Fruit fly (Drosophila melanogaster): ENCODE results near the gene CG8043.

Gene CG8043

DNA sequence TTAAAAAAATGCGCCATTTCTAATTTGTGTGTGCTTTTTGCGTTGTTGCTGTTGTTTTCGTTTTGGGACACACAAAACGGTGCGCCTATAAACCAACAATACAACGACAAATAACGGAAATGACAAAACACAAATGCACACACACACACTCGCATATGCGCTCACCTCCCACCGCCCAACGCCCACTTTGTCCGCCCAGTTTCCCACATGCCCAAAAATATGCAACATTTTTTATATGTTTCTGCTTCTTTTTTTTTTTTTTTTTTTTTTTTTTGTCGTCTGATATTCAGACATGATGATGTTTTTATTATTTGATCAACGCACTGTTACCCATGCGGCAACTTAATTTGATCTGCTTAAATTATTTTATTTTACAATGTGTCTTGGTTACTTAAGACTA lies 30.5 kb downstream of the CG8043 start:
- TF ChIP-seq ci (GFP tag; IDR thresholded peaks at IDR 0.05), result peak; percentile 47; the same call in 1 of the 3 replicates
- no peak for TF ChIP-seq zf30C (GFP tag; optimal IDR thresholded peaks at IDR 0.05)
- TF ChIP-seq gem (tag; optimal IDR thresholded peaks at IDR 0.05), result no peak
- TF ChIP-seq CG4328 (GFP tag; optimal IDR thresholded peaks at IDR 0.05), result no peak
- peak; percentile 68 for TF ChIP-seq chn (GFP tag; optimal IDR thresholded peaks at IDR 0.05)
- TF ChIP-seq cg (GFP tag; optimal IDR thresholded peaks at IDR 0.05), result peak; percentile 42
- TF ChIP-seq CG10543 (GFP tag; optimal IDR thresholded peaks at IDR 0.05), result no peak
- TF ChIP-seq CG8944 (GFP tag; optimal IDR thresholded peaks at IDR 0.05), result no peak
- TF ChIP-seq HLH54F (GFP tag; optimal IDR thresholded peaks at IDR 0.05), result no peak
- no peak for TF ChIP-seq CG1529 (GFP tag; optimal IDR thresholded peaks at IDR 0.05)
- TF ChIP-seq CG12155 (GFP tag; optimal IDR thresholded peaks at IDR 0.05), result no peak
- no peak for TF ChIP-seq CG4360 (GFP tag; IDR thresholded peaks at IDR 0.05)
- no peak for TF ChIP-seq Oaz (GFP tag; IDR thresholded peaks at IDR 0.05)
- TF ChIP-seq Hand (GFP tag; optimal IDR thresholded peaks at IDR 0.05), result no peak
- TF ChIP-seq HmgD (GFP tag; optimal IDR thresholded peaks at IDR 0.05), result no peak
- peak; percentile 78 for TF ChIP-seq CG3065 (GFP tag; optimal IDR thresholded peaks at IDR 0.05)
- peak; percentile 81 for TF ChIP-seq CG17359 (tag; optimal IDR thresholded peaks at IDR 0.05)
- TF ChIP-seq Doc2 (GFP tag; IDR thresholded peaks at IDR 0.05), result no peak
- 0 out of 2 replicates have a peak, but pooled peaks have one; percentile 22 for TF ChIP-seq ttk (GFP tag; IDR thresholded peaks at IDR 0.05)
- no peak for TF ChIP-seq ftz-f1 (GFP tag; optimal IDR thresholded peaks at IDR 0.05)
- no peak for TF ChIP-seq vnd (GFP tag; IDR thresholded peaks at IDR 0.05; ENCODE audit: partially characterized antibody)

DNA sequence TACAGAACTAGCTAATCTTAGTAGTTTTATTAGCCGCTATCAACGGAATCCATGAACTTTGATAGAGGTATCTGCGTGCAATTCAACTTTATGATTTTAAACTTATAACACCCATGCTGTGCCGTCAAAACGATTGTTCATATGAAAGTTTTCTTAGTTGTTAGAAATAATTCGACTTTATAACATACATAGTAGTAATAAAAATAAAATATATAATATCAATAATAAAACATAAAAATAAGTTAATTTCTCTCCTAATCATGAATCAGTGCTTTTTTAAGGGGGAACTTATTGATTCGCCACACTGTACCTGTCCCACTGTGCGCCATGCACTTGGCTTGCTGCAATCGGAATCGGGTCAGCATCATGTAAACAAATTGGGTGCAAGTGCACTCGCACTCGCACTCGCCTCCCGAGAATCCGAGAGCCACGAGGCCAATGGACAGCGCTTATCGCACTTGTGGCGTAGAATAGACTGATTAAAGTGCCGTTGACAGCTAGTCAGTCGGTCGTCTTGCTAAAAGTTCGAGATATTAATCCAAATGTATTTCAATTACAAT lies 35.3 kb downstream of the CG8043 start:
- TF ChIP-seq h (optimal IDR thresholded peaks at IDR 0.05), result no peak
- no peak for TF ChIP-seq Sry-δ (GFP tag; optimal IDR thresholded peaks at IDR 0.05)
- no peak for TF ChIP-seq exex (tag; optimal IDR thresholded peaks at IDR 0.05)
- no peak for TF ChIP-seq Neu2 (GFP tag; optimal IDR thresholded peaks at IDR 0.05; ENCODE audit: borderline replicate concordance)
- no peak for TF ChIP-seq hth (optimal IDR thresholded peaks at IDR 0.05)
- no peak for TF ChIP-seq abd-A (tag; optimal IDR thresholded peaks at IDR 0.05)
- no peak for TF ChIP-seq repo (GFP tag; optimal IDR thresholded peaks at IDR 0.05)
- peak; percentile 42 for TF ChIP-seq ttk (GFP tag; IDR thresholded peaks at IDR 0.05)
- TF ChIP-seq CG7745 (tag; optimal IDR thresholded peaks at IDR 0.05), result no peak
- no peak for TF ChIP-seq CG15011 (GFP tag; optimal IDR thresholded peaks at IDR 0.05)
- no peak for TF ChIP-seq CG33557 (GFP tag; optimal IDR thresholded peaks at IDR 0.05)
- TF ChIP-seq hb (GFP tag; IDR thresholded peaks at IDR 0.05; ENCODE audit: partially characterized antibody), result no peak
- no peak for TF ChIP-seq cas (GFP tag; IDR thresholded peaks at IDR 0.05)
- TF ChIP-seq mirr (GFP tag; optimal IDR thresholded peaks at IDR 0.05), result peak; percentile 48
- no peak for TF ChIP-seq ind (GFP tag; optimal IDR thresholded peaks at IDR 0.05)
- no peak for TF ChIP-seq Ssrp (tag; optimal IDR thresholded peaks at IDR 0.05)
- TF ChIP-seq MTF-1 (GFP tag; optimal IDR thresholded peaks at IDR 0.05; ENCODE audit: borderline replicate concordance), result no peak
- no peak for TF ChIP-seq slp2 (GFP tag; optimal IDR thresholded peaks at IDR 0.05)
- no peak for TF ChIP-seq cato (GFP tag; optimal IDR thresholded peaks at IDR 0.05; ENCODE audit: borderline replicate concordance)
- no peak for TF ChIP-seq CG18619 (GFP tag; optimal IDR thresholded peaks at IDR 0.05)
- no peak for TF ChIP-seq Xrp1 (GFP tag; IDR thresholded peaks at IDR 0.05)
- no peak for TF ChIP-seq gt (GFP tag; IDR thresholded peaks at IDR 0.05)
- TF ChIP-seq CG10654 (GFP tag; optimal IDR thresholded peaks at IDR 0.05), result no peak
- TF ChIP-seq dmrt99B (tag; optimal IDR thresholded peaks at IDR 0.05), result peak; percentile 41
- TF ChIP-seq ems (GFP tag; optimal IDR thresholded peaks at IDR 0.05), result no peak
- TF ChIP-seq CrebB (tag; optimal IDR thresholded peaks at IDR 0.05), result no peak
- TF ChIP-seq CG5953 (GFP tag; IDR thresholded peaks at IDR 0.05), result no peak
- TF ChIP-seq stc (GFP tag; IDR thresholded peaks at IDR 0.05), result no peak
- TF ChIP-seq Ptx1 (GFP tag; IDR thresholded peaks at IDR 0.05), result peak; percentile 32; the same call in 1 of the 2 replicates
- TF ChIP-seq CG6175 (GFP tag; IDR thresholded peaks at IDR 0.05), result no peak
- no peak for TF ChIP-seq CG9797 (GFP tag; optimal IDR thresholded peaks at IDR 0.05)
- no peak for TF ChIP-seq Doc3 (GFP tag; IDR thresholded peaks at IDR 0.05; ENCODE audit: partially characterized antibody)
